Worm (Caenorhabditis elegans) whole organism, L2 larva: Measurements from ENCODE around the gene ZK673.6.

Experiments used
- C34F6.9 ChIP-seq: fragments of 150-350 bp; optimal IDR thresholded peaks from 2 replicates; lab custom pipeline; 2014; ENCODE audit warnings: missing biosample characterization, missing genetic modification characterization
- F13H6.1 ChIP-seq: sonication (generic microtip); optimal IDR thresholded peaks from 2 replicates; lab custom pipeline; 2016; ENCODE audit warnings: missing genetic modification characterization, missing compliant biosample characterization
- ZK546.5 ChIP-seq: sonication (generic microtip); optimal IDR thresholded peaks from 2 replicates; lab custom pipeline; 2017; ENCODE audit warnings: missing biosample characterization, missing genetic modification characterization
- alr-1 ChIP-seq: fragments of 150-350 bp; optimal IDR thresholded peaks from 2 replicates; lab custom pipeline; 2014; ENCODE audit warnings: missing biosample characterization, missing genetic modification characterization
- aly-2 ChIP-seq: fragments of 150-350 bp; optimal IDR thresholded peaks from 2 replicates; lab custom pipeline; 2014; ENCODE audit warnings: missing biosample characterization, missing genetic modification characterization
- ama-1 ChIP-seq: fragments of 150-350 bp; optimal IDR thresholded peaks from 2 replicates; lab custom pipeline; 2018; ENCODE audit warnings: inconsistent platforms
- blmp-1 ChIP-seq: sonication (generic microtip); optimal IDR thresholded peaks from 2 replicates; lab custom pipeline; 2017; ENCODE audit warnings: missing genetic modification characterization, mild to moderate bottlenecking, missing compliant biosample characterization, antibody characterized with exemption, moderate library complexity; ENCODE audit not compliant: insufficient read depth
- ceh-82 ChIP-seq: fragments of 150-350 bp; optimal IDR thresholded peaks from 2 replicates; lab custom pipeline; 2014; ENCODE audit warnings: missing biosample characterization, missing genetic modification characterization
- crh-2 ChIP-seq: sonication (generic microtip); optimal IDR thresholded peaks from 2 replicates; lab custom pipeline; 2017; ENCODE audit warnings: missing biosample characterization, missing genetic modification characterization
- dmd-4 ChIP-seq: sonication (generic microtip); optimal IDR thresholded peaks from 2 replicates; lab custom pipeline; 2017; ENCODE audit warnings: missing biosample characterization, missing genetic modification characterization
- egl-27 ChIP-seq: sonication (generic microtip); optimal IDR thresholded peaks from 3 replicates; lab custom pipeline; 2017; ENCODE audit warnings: missing biosample characterization, missing genetic modification reagents, missing genetic modification characterization
- elt-1 ChIP-seq: fragments of 150-350 bp; optimal IDR thresholded peaks from 2 replicates; lab custom pipeline; 2014; ENCODE audit warnings: missing biosample characterization, missing genetic modification characterization
- elt-3 ChIP-seq: sonication (generic microtip); optimal IDR thresholded peaks from 2 replicates; lab custom pipeline; 2017; ENCODE audit warnings: missing biosample characterization, missing genetic modification characterization
- fos-1 ChIP-seq: fragments of 150-350 bp; optimal IDR thresholded peaks from 2 replicates; lab custom pipeline; 2014; ENCODE audit warnings: missing biosample characterization, missing genetic modification characterization
- gmeb-1 ChIP-seq: fragments of 150-350 bp; optimal IDR thresholded peaks from 2 replicates; lab custom pipeline; 2014; ENCODE audit warnings: missing biosample characterization, missing genetic modification characterization
- lin-13 ChIP-seq: fragments of 150-350 bp; optimal IDR thresholded peaks from 2 replicates; lab custom pipeline; 2014; ENCODE audit warnings: missing biosample characterization, missing genetic modification reagents, missing genetic modification characterization
- mab-5 ChIP-seq: fragments of 150-350 bp; optimal IDR thresholded peaks from 2 replicates; lab custom pipeline; 2014; ENCODE audit warnings: missing biosample characterization, missing genetic modification characterization
- mbf-1 ChIP-seq: sonication (generic microtip); optimal IDR thresholded peaks from 2 replicates; lab custom pipeline; 2017; ENCODE audit warnings: missing biosample characterization, missing genetic modification characterization
- mdl-1 ChIP-seq, 2 experiments: fragments of 150-350 bp in 1 of 2; sonication (generic microtip) in 1 of 2; optimal IDR thresholded peaks; 2 replicates each; lab custom pipeline; 2017; ENCODE audit warnings: missing biosample characterization in 2 of 2, missing genetic modification characterization in 2 of 2
- nhr-10 ChIP-seq: sonication (generic microtip); optimal IDR thresholded peaks from 2 replicates; lab custom pipeline; 2017; ENCODE audit warnings: missing biosample characterization, missing genetic modification characterization
- nhr-12 ChIP-seq: fragments of 150-350 bp; optimal IDR thresholded peaks from 2 replicates; lab custom pipeline; 2014; ENCODE audit warnings: missing biosample characterization, missing genetic modification characterization
- nhr-129 ChIP-seq: fragments of 150-350 bp; optimal IDR thresholded peaks from 2 replicates; lab custom pipeline; 2014; ENCODE audit warnings: missing biosample characterization, missing genetic modification characterization
- nhr-21 ChIP-seq: fragments of 150-350 bp; optimal IDR thresholded peaks from 2 replicates; lab custom pipeline; 2014; ENCODE audit warnings: missing biosample characterization, missing genetic modification characterization
- nhr-23 ChIP-seq: fragments of 150-350 bp; optimal IDR thresholded peaks from 2 replicates; lab custom pipeline; 2014; ENCODE audit warnings: missing biosample characterization, missing genetic modification reagents, missing genetic modification characterization
- nhr-25 ChIP-seq: fragments of 150-350 bp; sonication (generic microtip); optimal IDR thresholded peaks from 3 replicates; lab custom pipeline; 2014; ENCODE audit warnings: missing biosample characterization, missing genetic modification characterization
- nhr-6 ChIP-seq: fragments of 150-350 bp; optimal IDR thresholded peaks from 2 replicates; lab custom pipeline; 2014; ENCODE audit warnings: missing biosample characterization, missing genetic modification characterization
- nhr-77 ChIP-seq: fragments of 150-350 bp; optimal IDR thresholded peaks from 2 replicates; lab custom pipeline; 2014; ENCODE audit warnings: missing biosample characterization, missing genetic modification characterization
- sma-3 ChIP-seq: sonication (generic microtip); optimal IDR thresholded peaks from 2 replicates; lab custom pipeline; 2016; ENCODE audit warnings: missing genetic modification reagents, missing genetic modification characterization, missing compliant biosample characterization
- sma-9 ChIP-seq, 2 experiments: fragments of 150-350 bp in 1 of 2; sonication (generic microtip) in 1 of 2; optimal IDR thresholded peaks; 2 replicates each; lab custom pipeline; 2014 to 2016; ENCODE audit warnings: missing genetic modification characterization in 2 of 2, mild to moderate bottlenecking in 1 of 2, missing biosample characterization in 1 of 2, missing compliant biosample characterization in 1 of 2, missing genetic modification reagents in 1 of 2, moderate library complexity in 1 of 2
- unc-62 ChIP-seq: fragments of 150-350 bp; optimal IDR thresholded peaks from 2 replicates; lab custom pipeline; 2014; ENCODE audit warnings: missing biosample characterization, missing genetic modification reagents, missing genetic modification characterization
- zag-1 ChIP-seq: fragments of 150-350 bp; optimal IDR thresholded peaks from 2 replicates; lab custom pipeline; 2014; ENCODE audit warnings: missing biosample characterization, missing genetic modification characterization
- ztf-1 ChIP-seq: fragments of 200-800 bp; sonication (Bioruptor generic); conservative IDR thresholded peaks from 2 replicates; pipeline ENCODE4 v1.3.6; 2022; ENCODE audit warnings: missing genetic modification characterization, missing compliant biosample characterization
- ztf-11 ChIP-seq: sonication (generic microtip); optimal IDR thresholded peaks from 2 replicates; lab custom pipeline; 2017; ENCODE audit warnings: missing biosample characterization, missing genetic modification characterization
- ztf-4 ChIP-seq: fragments of 150-350 bp; optimal IDR thresholded peaks from 2 replicates; lab custom pipeline; 2014; ENCODE audit warnings: missing biosample characterization, missing genetic modification characterization

The ZK673.6 gene

ce11 chrII:10486738-10487137 lies 22.6 kb upstream of the ZK673.6 start, which contains the start of gene ZK666.15:
ZK666.15 (plus strand) TSS chrII:10487038.
- no peak for TF ChIP-seq C34F6.9 (tag; lab: Kevin White, UChicago)
- no peak for TF ChIP-seq ama-1
- TF ChIP-seq egl-27 (tag; lab: Kevin White, UChicago): no peak
- no peak for TF ChIP-seq zag-1 (tag; lab: Kevin White, UChicago)
- TF ChIP-seq fos-1 (tag; lab: Kevin White, UChicago): no peak
- TF ChIP-seq dmd-4 (tag; lab: Kevin White, UChicago): no peak
- TF ChIP-seq ztf-4 (tag; lab: Kevin White, UChicago): no peak
- no peak for TF ChIP-seq nhr-25 (tag; lab: Kevin White, UChicago)
- no peak for TF ChIP-seq nhr-23 (tag; lab: Kevin White, UChicago)
- no peak for TF ChIP-seq ztf-11 (tag; lab: Kevin White, UChicago)
- no peak for TF ChIP-seq mab-5 (tag; lab: Kevin White, UChicago)
- TF ChIP-seq nhr-12 (tag; lab: Kevin White, UChicago): no peak
- no peak for TF ChIP-seq nhr-21 (tag; lab: Kevin White, UChicago)
- TF ChIP-seq mbf-1 (tag; lab: Kevin White, UChicago): no peak
- no peak for TF ChIP-seq nhr-129 (tag; lab: Kevin White, UChicago)
- no peak for TF ChIP-seq unc-62 (GFP tag; lab: Kevin White, UChicago)
- no peak for TF ChIP-seq nhr-77

- TF ChIP-seq nhr-77 (no peak), fos-1 (tag; lab: Kevin White, UChicago) (peak; percentile 55), nhr-10 (no peak), blmp-1 (tag; lab: Kevin White, UChicago) (no peak), crh-2 (tag; lab: Kevin White, UChicago) (no peak)
These were observed 21.5 kb upstream of the ZK673.6 start for ce11 chrII:10485640-10486039.

- no peak for TF ChIP-seq elt-3
- no peak for TF ChIP-seq unc-62 (GFP tag; lab: Kevin White, UChicago)
- no peak for TF ChIP-seq aly-2 (tag; lab: Kevin White, UChicago)
- no peak for TF ChIP-seq F13H6.1
- TF ChIP-seq fos-1 (tag; lab: Kevin White, UChicago): no peak
- no peak for TF ChIP-seq nhr-23 (tag; lab: Kevin White, UChicago)
- TF ChIP-seq elt-1 (tag; lab: Kevin White, UChicago): no peak
- TF ChIP-seq nhr-10: no peak
- TF ChIP-seq mdl-1 (tag; optimal IDR thresholded peaks at IDR 0.05; lab: Kevin White, UChicago): no peak
- TF ChIP-seq mab-5 (tag; lab: Kevin White, UChicago): no peak
- TF ChIP-seq gmeb-1: no peak
- no peak for TF ChIP-seq lin-13 (GFP tag; lab: Kevin White, UChicago)
- no peak for TF ChIP-seq alr-1
- no peak for TF ChIP-seq ZK546.5 (tag; lab: Kevin White, UChicago)
- TF ChIP-seq sma-3 (GFP tag; lab: Kevin White, UChicago): no peak
- no peak for TF ChIP-seq ceh-82 (tag; lab: Kevin White, UChicago)
- TF ChIP-seq sma-9 (GFP tag; optimal IDR thresholded peaks at IDR 0.05; lab: Kevin White, UChicago): no peak
- no peak for TF ChIP-seq sma-9 (tag; optimal IDR thresholded peaks at IDR 0.05; lab: Kevin White, UChicago)
- TF ChIP-seq nhr-6: no peak
- TF ChIP-seq ztf-1 (GFP tag; lab: Robert Waterston, UW): no peak
These were observed 19.7 kb upstream of the ZK673.6 start for ce11 chrII:10483860-10484259.

ce11 chrII:10482899-10483298 lies 18.8 kb upstream of the ZK673.6 start:
- TF ChIP-seq ztf-11 (tag; lab: Kevin White, UChicago) (no peak), gmeb-1 (no peak), fos-1 (tag; lab: Kevin White, UChicago) (peak; percentile 24), mab-5 (tag; lab: Kevin White, UChicago) (no peak), ZK546.5 (tag; lab: Kevin White, UChicago) (no peak)

DNA sequence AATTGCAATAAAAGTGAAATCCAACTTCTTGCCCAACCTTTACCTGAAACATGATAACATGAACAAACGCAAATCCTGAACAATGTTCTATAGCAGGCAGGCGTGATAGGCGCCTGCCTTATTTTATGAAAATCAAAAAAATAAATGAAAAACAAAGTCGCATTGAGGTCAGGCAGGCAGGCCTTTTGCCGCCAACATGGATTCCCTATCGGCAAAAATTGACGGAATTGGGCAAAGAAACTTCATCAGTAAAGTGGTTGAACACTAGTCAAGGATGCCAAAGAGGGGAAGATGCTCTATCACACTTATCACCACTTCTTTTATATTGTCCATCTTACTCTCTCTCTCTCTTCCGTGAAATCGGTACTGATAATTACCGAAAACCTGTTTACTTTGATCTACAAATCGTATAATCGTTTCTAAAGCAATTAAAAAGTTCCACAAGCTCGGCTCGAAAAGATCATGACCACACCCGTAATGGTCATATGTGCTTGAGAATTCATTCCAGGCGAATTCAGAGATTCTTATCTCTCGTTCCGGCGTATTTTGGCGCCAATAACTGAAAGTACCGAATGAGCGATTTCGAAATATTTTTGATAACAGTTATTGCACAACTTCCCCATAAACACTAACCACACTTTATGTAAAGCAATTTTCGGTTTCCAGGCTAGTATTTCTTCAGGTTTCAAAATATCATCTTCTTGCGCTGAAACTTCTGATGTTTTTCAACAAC lies 17.9 kb upstream of the ZK673.6 start, which contains the start of the genes clec-60 and ZK666.11:
Gene clec-60 (minus strand): TSS at position 51 of the 733 bp plus-strand sequence.
Gene ZK666.11 (plus strand): TSS at position 699 of the 733 bp plus-strand sequence.
- TF ChIP-seq fos-1 (tag; lab: Kevin White, UChicago): peak; percentile 28
- TF ChIP-seq F13H6.1: no peak
- TF ChIP-seq, all 48 proteins: peak for 1
